Fruit fly (Drosophila melanogaster) whole organism, embryonic: ENCODE data around the gene CG7739.
A peak's percentile ranks its signal among the peaks of the same experiment; 100 is the strongest.

Experiments used
- Abd-B ChIP-seq: fragments of 200-800 bp; sonication (Bioruptor generic); optimal IDR thresholded peaks from 2 replicates; lab custom pipeline; 2018; ENCODE audit warnings: missing biosample characterization, mild to moderate bottlenecking, missing genetic modification characterization, moderate library complexity
- CG10654 ChIP-seq: fragments of 200-800 bp; sonication (Bioruptor generic); optimal IDR thresholded peaks from 2 replicates; lab custom pipeline; 2016; ENCODE audit warnings: missing biosample characterization, missing genetic modification characterization
- CG10959 ChIP-seq: fragments of 200-800 bp; sonication (Bioruptor generic); IDR thresholded peaks from 2 replicates; pipeline ENCODE4 v1.3.6; 2022; ENCODE audit warnings: missing biosample characterization, missing genetic modification characterization
- CG13624 ChIP-seq: fragments of 200-800 bp; sonication (Bioruptor generic); optimal IDR thresholded peaks from 2 replicates; lab custom pipeline; 2016; ENCODE audit warnings: missing biosample characterization, missing genetic modification characterization
- CG18764 ChIP-seq: fragments of 200-800 bp; sonication (Bioruptor generic); optimal IDR thresholded peaks from 3 replicates; lab custom pipeline; 2016; ENCODE audit warnings: missing biosample characterization, missing genetic modification characterization
- CG2712 ChIP-seq: fragments of 200-800 bp; optimal IDR thresholded peaks from 3 replicates; lab custom pipeline; 2019; ENCODE audit warnings: missing biosample characterization, mild to moderate bottlenecking, missing genetic modification characterization, moderate library complexity
- CG2875 ChIP-seq: fragments of 200-800 bp; sonication (Bioruptor generic); optimal IDR thresholded peaks from 2 replicates; lab custom pipeline; 2017; ENCODE audit warnings: missing biosample characterization, mild to moderate bottlenecking, missing genetic modification characterization, missing genetic modification reagents
- CG3065 ChIP-seq: fragments of 200-800 bp; sonication (Bioruptor generic); optimal IDR thresholded peaks from 2 replicates; lab custom pipeline; 2016; ENCODE audit warnings: missing biosample characterization, missing genetic modification characterization
- CG33557 ChIP-seq: fragments of 200-800 bp; sonication (Bioruptor generic); optimal IDR thresholded peaks from 2 replicates; lab custom pipeline; 2019; ENCODE audit warnings: missing biosample characterization, mild to moderate bottlenecking, missing genetic modification characterization, moderate library complexity
- CG3995 ChIP-seq: fragments of 200-800 bp; sonication (Bioruptor generic); optimal IDR thresholded peaks from 3 replicates; lab custom pipeline; 2016; ENCODE audit warnings: missing biosample characterization, missing genetic modification characterization
- CG4424 ChIP-seq: fragments of 200-800 bp; sonication (Bioruptor generic); optimal IDR thresholded peaks from 3 replicates; lab custom pipeline; 2016; ENCODE audit warnings: missing biosample characterization, missing genetic modification characterization
- CG4730 ChIP-seq: fragments of 200-800 bp; sonication (Bioruptor generic); IDR thresholded peaks from 2 replicates; pipeline ENCODE4 v1.3.6; 2022; ENCODE audit warnings: missing biosample characterization, missing genetic modification characterization
- CG5245 ChIP-seq: fragments of 200-800 bp; sonication (Bioruptor generic); optimal IDR thresholded peaks from 3 replicates; lab custom pipeline; 2016; ENCODE audit warnings: missing biosample characterization, missing genetic modification characterization
- CG6791 ChIP-seq: fragments of 200-800 bp; sonication (Bioruptor generic); IDR thresholded peaks from 3 replicates; pipeline ENCODE4 v1.3.6; 2022; ENCODE audit warnings: missing biosample characterization, missing genetic modification characterization; ENCODE audit not compliant: partially characterized antibody
- CG6854 ChIP-seq: fragments of 200-800 bp; sonication (Bioruptor generic); optimal IDR thresholded peaks from 3 replicates; lab custom pipeline; 2017; ENCODE audit warnings: missing biosample characterization, mild to moderate bottlenecking, missing genetic modification characterization
- CG8290 ChIP-seq, 3 experiments: fragments of 200-800 bp; sonication (Bioruptor generic); optimal IDR thresholded peaks; 2 replicates each; lab custom pipeline; 2016 to 2019; ENCODE audit warnings: missing biosample characterization in 3 of 3, missing genetic modification characterization in 3 of 3, mild to moderate bottlenecking in 2 of 3, moderate library complexity in 1 of 3
- CG9876 ChIP-seq: fragments of 200-800 bp; sonication (Bioruptor generic); optimal IDR thresholded peaks from 2 replicates; lab custom pipeline; 2016; ENCODE audit warnings: missing biosample characterization, missing genetic modification characterization
- CHES-1-like ChIP-seq: fragments of 200-800 bp; sonication (Bioruptor generic); optimal IDR thresholded peaks from 2 replicates; lab custom pipeline; 2016; ENCODE audit warnings: missing biosample characterization, missing genetic modification characterization
- CoRest ChIP-seq: fragments of 200-800 bp; sonication (Bioruptor generic); optimal IDR thresholded peaks from 3 replicates; lab custom pipeline; 2018; ENCODE audit warnings: missing biosample characterization, mild to moderate bottlenecking, missing genetic modification characterization, moderate library complexity
- D ChIP-seq, 2 experiments: fragments of 200-800 bp in 1 of 2; fragments of >200 bp in 1 of 2; sonication (Bioruptor generic) in 1 of 2; optimal IDR thresholded peaks; 2 replicates in 1 of 2; 3 replicates in 1 of 2; lab custom pipeline; 2017; ENCODE audit warnings: mild to moderate bottlenecking in 1 of 2, missing biosample characterization in 1 of 2, missing genetic modification characterization in 1 of 2, missing genetic modification reagents in 1 of 2
- D19B ChIP-seq: fragments of 200-800 bp; sonication (Bioruptor generic); optimal IDR thresholded peaks from 2 replicates; lab custom pipeline; 2017; ENCODE audit warnings: missing biosample characterization, mild to moderate bottlenecking, missing genetic modification characterization
- Dek ChIP-seq: fragments of 200-800 bp; sonication (Bioruptor generic); optimal IDR thresholded peaks from 3 replicates; lab custom pipeline; 2019; ENCODE audit warnings: missing biosample characterization, mild to moderate bottlenecking, missing genetic modification characterization, moderate library complexity
- Doc2 ChIP-seq: fragments of 200-800 bp; sonication (Bioruptor generic); IDR thresholded peaks from 2 replicates; pipeline ENCODE4 v1.3.6; 2022; ENCODE audit warnings: missing biosample characterization, missing genetic modification characterization
- Dref ChIP-seq: fragments of 200-800 bp; sonication (Bioruptor generic); IDR thresholded peaks from 2 replicates; pipeline ENCODE4 v1.3.6; 2022; ENCODE audit warnings: missing biosample characterization, missing genetic modification characterization
- Fer3 ChIP-seq: fragments of 200-800 bp; sonication (Bioruptor generic); optimal IDR thresholded peaks from 2 replicates; lab custom pipeline; 2018; ENCODE audit warnings: missing biosample characterization, mild to moderate bottlenecking, missing genetic modification characterization, moderate library complexity
- H2.0 ChIP-seq: fragments of 200-800 bp; sonication (Bioruptor generic); IDR thresholded peaks from 2 replicates; pipeline ENCODE4 v1.3.6; 2022; ENCODE audit warnings: missing biosample characterization, missing genetic modification characterization
- Hand ChIP-seq: fragments of 200-800 bp; sonication (Bioruptor generic); optimal IDR thresholded peaks from 2 replicates; lab custom pipeline; 2017; ENCODE audit warnings: mild to moderate bottlenecking, missing biosample characterization, missing genetic modification reagents, missing genetic modification characterization
- Hmr ChIP-seq: fragments of 200-800 bp; sonication (Bioruptor generic); optimal IDR thresholded peaks from 3 replicates; lab custom pipeline; 2017; ENCODE audit warnings: mild to moderate bottlenecking, missing biosample characterization, missing genetic modification reagents, missing genetic modification characterization
- Rx ChIP-seq: fragments of 200-800 bp; sonication (Bioruptor generic); IDR thresholded peaks from 2 replicates; pipeline ENCODE4 v1.3.6; 2022; ENCODE audit warnings: missing biosample characterization, missing genetic modification characterization
- Sry-β ChIP-seq: fragments of 200-800 bp; sonication (Bioruptor generic); optimal IDR thresholded peaks from 2 replicates; lab custom pipeline; 2018; ENCODE audit warnings: missing biosample characterization, mild to moderate bottlenecking, missing genetic modification characterization, moderate library complexity
- abd-A ChIP-seq: fragments of 200-800 bp; sonication (Bioruptor generic); optimal IDR thresholded peaks from 3 replicates; lab custom pipeline; 2019; ENCODE audit warnings: missing biosample characterization, mild to moderate bottlenecking, missing genetic modification characterization, moderate library complexity
- bab2 ChIP-seq: fragments of 200-800 bp; sonication (Bioruptor generic); optimal IDR thresholded peaks from 2 replicates; lab custom pipeline; 2016; ENCODE audit warnings: missing biosample characterization, missing genetic modification characterization
- br ChIP-seq: fragments of >200 bp; optimal IDR thresholded peaks from 2 replicates; lab custom pipeline; 2017
- cad ChIP-seq: fragments of >200 bp; optimal IDR thresholded peaks from 2 replicates; lab custom pipeline; 2017; ENCODE audit warnings: missing biosample characterization, missing genetic modification characterization
- cas ChIP-seq: fragments of 200-800 bp; sonication (Bioruptor generic); IDR thresholded peaks from 2 replicates; pipeline ENCODE4 v1.3.6; 2022; ENCODE audit warnings: missing biosample characterization, missing genetic modification characterization
- chif ChIP-seq, 2 experiments: fragments of 200-800 bp; sonication (Bioruptor generic); optimal IDR thresholded peaks; 3 replicates each; lab custom pipeline; 2016; ENCODE audit warnings: missing biosample characterization in 2 of 2, missing genetic modification characterization in 2 of 2
- da ChIP-seq: fragments of 200-800 bp; sonication (Bioruptor generic); optimal IDR thresholded peaks from 2 replicates; lab custom pipeline; 2016; ENCODE audit warnings: missing biosample characterization, missing genetic modification characterization
- dysf ChIP-seq: fragments of 200-800 bp; sonication (Bioruptor generic); IDR thresholded peaks from 3 replicates; pipeline ENCODE4 v1.3.6; 2022; ENCODE audit warnings: missing biosample characterization, missing genetic modification characterization
- emc ChIP-seq: fragments of 200-800 bp; sonication (Bioruptor generic); optimal IDR thresholded peaks from 2 replicates; lab custom pipeline; 2016; ENCODE audit warnings: missing biosample characterization, missing genetic modification characterization
- eve ChIP-seq, 2 experiments: fragments of >200 bp; optimal IDR thresholded peaks; 2 replicates each; lab custom pipeline; 2017; ENCODE audit warnings: missing biosample characterization in 2 of 2, missing genetic modification characterization in 2 of 2
- h ChIP-seq: fragments of >200 bp; optimal IDR thresholded peaks from 2 replicates; lab custom pipeline; 2017
- lbe ChIP-seq: fragments of 200-800 bp; sonication (Bioruptor generic); optimal IDR thresholded peaks from 2 replicates; lab custom pipeline; 2016; ENCODE audit warnings: missing biosample characterization, mild to moderate bottlenecking, missing genetic modification characterization
- nerfin-1 ChIP-seq: fragments of 200-800 bp; sonication (Bioruptor generic); optimal IDR thresholded peaks from 3 replicates; lab custom pipeline; 2019; ENCODE audit warnings: missing biosample characterization, mild to moderate bottlenecking, missing genetic modification characterization, moderate library complexity
- p53 ChIP-seq: fragments of 200-800 bp; sonication (Bioruptor generic); optimal IDR thresholded peaks from 2 replicates; lab custom pipeline; 2016; ENCODE audit warnings: missing biosample characterization, missing genetic modification characterization
- pita ChIP-seq: fragments of 200-800 bp; sonication (Bioruptor generic); optimal IDR thresholded peaks from 2 replicates; lab custom pipeline; 2017; ENCODE audit warnings: missing biosample characterization, mild to moderate bottlenecking, missing genetic modification characterization
- prd ChIP-seq, 3 experiments: fragments of >200 bp in 2 of 3; fragments of 200-800 bp in 1 of 3; sonication (Bioruptor generic) in 1 of 3; optimal IDR thresholded peaks in 2 of 3; IDR thresholded peaks in 1 of 3; 2 replicates in 2 of 3; 3 replicates in 1 of 3; pipeline versions ENCODE4 v1.3.6 to Lab custom; 2017 to 2022; ENCODE audit warnings: missing biosample characterization in 1 of 3, missing genetic modification characterization in 1 of 3
- ro ChIP-seq: fragments of 200-800 bp; sonication (Bioruptor generic); IDR thresholded peaks from 2 replicates; pipeline ENCODE4 v1.3.6; 2022; ENCODE audit warnings: missing biosample characterization, missing genetic modification characterization
- sc ChIP-seq, 3 experiments: fragments of >200 bp in 2 of 3; fragments of 200-800 bp in 1 of 3; sonication (Bioruptor generic) in 1 of 3; optimal IDR thresholded peaks; 2 replicates in 2 of 3; 3 replicates in 1 of 3; lab custom pipeline; 2017; ENCODE audit warnings: mild to moderate bottlenecking in 1 of 3, missing biosample characterization in 1 of 3, missing genetic modification characterization in 1 of 3, missing genetic modification reagents in 1 of 3
- sd ChIP-seq: fragments of 200-800 bp; sonication (Bioruptor generic); optimal IDR thresholded peaks from 3 replicates; lab custom pipeline; 2018; ENCODE audit warnings: missing biosample characterization, mild to moderate bottlenecking, missing genetic modification characterization, moderate library complexity
- tx ChIP-seq: fragments of 200-800 bp; sonication (Bioruptor generic); optimal IDR thresholded peaks from 2 replicates; lab custom pipeline; 2016; ENCODE audit warnings: missing biosample characterization, missing genetic modification characterization

Gene CG7739

dm6 chr3L:15580487-15580886, 17.6 kb upstream of the CG7739 start, which contains the start of the genes mrn and CG12301 (continued):
- TF ChIP-seq CG33557 (GFP tag; lab: Kevin White, UChicago) (peak; percentile 39), CG8290 (GFP tag; optimal IDR thresholded peaks at IDR 0.05; lab: Kevin White, UChicago) (no peak), CG8290 (tag; optimal IDR thresholded peaks at IDR 0.05; lab: Kevin White, UChicago) (no peak), cas (GFP tag; lab: Robert Waterston, UW) (peak; percentile 92), CG10959 (GFP tag; lab: Robert Waterston, UW) (no peak), Hand (no peak), cad (GFP tag; lab: Kevin White, UChicago) (no peak), p53 (GFP tag; lab: Kevin White, UChicago) (no peak), CHES-1-like (GFP tag; lab: Kevin White, UChicago) (peak; percentile 59), Hmr (no peak), h (lab: Kevin White, UChicago) (no peak), abd-A (no peak), CG10654 (peak; percentile 72), CG3995 (GFP tag; lab: Kevin White, UChicago) (peak; percentile 68), CG6791 (GFP tag; lab: Robert Waterston, UW) (peak; percentile 84), D (optimal IDR thresholded peaks at IDR 0.05; lab: Kevin White, UChicago) (no peak), D (GFP tag; optimal IDR thresholded peaks at IDR 0.05; lab: Kevin White, UChicago) (no peak), CG5245 (GFP tag; lab: Kevin White, UChicago) (peak; percentile 50), CG2875 (GFP tag; lab: Kevin White, UChicago) (no peak), Doc2 (peak; percentile 85), chif (GFP tag; optimal IDR thresholded peaks at IDR 0.05; lab: Kevin White, UChicago) (peak; percentile 49 to 55), ro (no peak; the same call in 1 of the 2 replicates), sd (tag; lab: Kevin White, UChicago) (peak; percentile 91), Fer3 (tag; lab: Kevin White, UChicago) (peak; percentile 78), eve (GFP tag; optimal IDR thresholded peaks at IDR 0.05; lab: Kevin White, UChicago) (no peak), H2.0 (GFP tag; lab: Robert Waterston, UW) (peak; percentile 72), emc (GFP tag; lab: Kevin White, UChicago) (no peak), CG9876 (GFP tag; lab: Kevin White, UChicago) (no peak), br (no peak), CoRest (no peak), dysf (GFP tag; lab: Robert Waterston, UW) (peak; percentile 96), bab2 (peak; percentile 44), Sry-β (GFP tag; lab: Kevin White, UChicago) (no peak), Dref (GFP tag; lab: Robert Waterston, UW) (peak; percentile 89), pita (GFP tag; lab: Kevin White, UChicago) (no peak), lbe (peak; percentile 78), CG3065 (peak; percentile 7), Dek (tag; lab: Kevin White, UChicago) (no peak), nerfin-1 (tag; lab: Kevin White, UChicago) (peak; percentile 60), CG6854 (GFP tag; lab: Kevin White, UChicago) (peak; percentile 34), Abd-B (GFP tag; lab: Kevin White, UChicago) (no peak), CG4730 (GFP tag; lab: Robert Waterston, UW) (peak; percentile 88), CG2712 (tag; lab: Kevin White, UChicago) (peak; percentile 88), tx (GFP tag; lab: Kevin White, UChicago) (no peak), Rx (GFP tag; lab: Robert Waterston, UW) (peak; percentile 90), da (no peak), prd (optimal IDR thresholded peaks at IDR 0.05; lab: Kevin White, UChicago) (no peak), prd (GFP tag; IDR thresholded peaks at IDR 0.05; lab: Robert Waterston, UW) (peak; percentile 96), CG18764 (no peak), sc (optimal IDR thresholded peaks at IDR 0.05; lab: Kevin White, UChicago) (no peak), sc (GFP tag; optimal IDR thresholded peaks at IDR 0.05; lab: Kevin White, UChicago) (no peak), CG4424 (GFP tag; lab: Kevin White, UChicago) (peak; percentile 82), CG13624 (GFP tag; lab: Kevin White, UChicago) (peak; percentile 26), D19B (GFP tag; lab: Kevin White, UChicago) (no peak)
